Fruit fly (Drosophila melanogaster): Measurements from ENCODE around the gene CG46316.
A peak's percentile ranks its signal among the peaks of the same experiment; 100 is the strongest.

Gene CG46316

dm6 chr3R:24749055-24749992 is 36.7 kb downstream of the CG46316 start, which contains the start of gene tld:
Gene tld, plus strand, starts transcription at chr3R:24749731.
- TF ChIP-seq Clk (GFP tag; optimal IDR thresholded peaks at IDR 0.05) (no peak), CG33017 (tag; optimal IDR thresholded peaks at IDR 0.05) (no peak), ovo (GFP tag; optimal IDR thresholded peaks at IDR 0.05) (no peak), CG7045 (GFP tag; optimal IDR thresholded peaks at IDR 0.05) (no peak), bab1 (GFP tag; optimal IDR thresholded peaks at IDR 0.05) (no peak), CG12768 (GFP tag; optimal IDR thresholded peaks at IDR 0.05) (no peak), CG14711 (tag; optimal IDR thresholded peaks at IDR 0.05) (no peak), kay (GFP tag; ENCODE audit: borderline replicate concordance) (no peak), Mnt (GFP tag; optimal IDR thresholded peaks at IDR 0.05) (no peak), Hr96 (GFP tag; optimal IDR thresholded peaks at IDR 0.05) (no peak)

- no peak for TF ChIP-seq pad (GFP tag; optimal IDR thresholded peaks at IDR 0.05)
- peak; percentile 45 for TF ChIP-seq CG1620 (GFP tag; optimal IDR thresholded peaks at IDR 0.05)
- peak; percentile 12 for TF ChIP-seq CG7101 (tag; optimal IDR thresholded peaks at IDR 0.05)
- no peak for TF ChIP-seq CG7045 (GFP tag; optimal IDR thresholded peaks at IDR 0.05)
- TF ChIP-seq cic (GFP tag; optimal IDR thresholded peaks at IDR 0.05), result no peak
- TF ChIP-seq Clk (GFP tag; optimal IDR thresholded peaks at IDR 0.05), result no peak
- TF ChIP-seq Crg-1 (GFP tag; optimal IDR thresholded peaks at IDR 0.05), result no peak
- no peak for TF ChIP-seq Hr96 (GFP tag; optimal IDR thresholded peaks at IDR 0.05)
- TF ChIP-seq tj (GFP tag; optimal IDR thresholded peaks at IDR 0.05), result no peak
- no peak for TF ChIP-seq CG33017 (tag; optimal IDR thresholded peaks at IDR 0.05)
- no peak for TF ChIP-seq CG12768 (GFP tag; optimal IDR thresholded peaks at IDR 0.05)
- TF ChIP-seq cnc (optimal IDR thresholded peaks at IDR 0.05), result no peak
- TF ChIP-seq CG14711 (tag; optimal IDR thresholded peaks at IDR 0.05), result peak; percentile 17
- no peak for TF ChIP-seq ovo (GFP tag; optimal IDR thresholded peaks at IDR 0.05)
- peak; percentile 42 for TF ChIP-seq CG5204 (GFP tag; optimal IDR thresholded peaks at IDR 0.05)
- TF ChIP-seq CG11617 (GFP tag; optimal IDR thresholded peaks at IDR 0.05), result no peak
- peak; percentile 28 for TF ChIP-seq bab1 (GFP tag; optimal IDR thresholded peaks at IDR 0.05)
- no peak for TF ChIP-seq Mnt (GFP tag; optimal IDR thresholded peaks at IDR 0.05)
- peak; percentile 52 for TF ChIP-seq kay (GFP tag; ENCODE audit: borderline replicate concordance)
- TF ChIP-seq toe (GFP tag; optimal IDR thresholded peaks at IDR 0.05), result peak; percentile 58
Measured at dm6 chr3R:24753561-24754027, 41.0 kb downstream of the CG46316 start, which contains the start of gene asp. Gene asp, plus strand, starts transcription at chr3R:24753849.

- no peak for TF ChIP-seq ovo (GFP tag; optimal IDR thresholded peaks at IDR 0.05)
- TF ChIP-seq CG14711 (tag; optimal IDR thresholded peaks at IDR 0.05), result no peak
- no peak for TF ChIP-seq cnc (optimal IDR thresholded peaks at IDR 0.05)
- no peak for TF ChIP-seq Hr96 (GFP tag; optimal IDR thresholded peaks at IDR 0.05)
- TF ChIP-seq toe (GFP tag; optimal IDR thresholded peaks at IDR 0.05), result no peak
- TF ChIP-seq CG7045 (GFP tag; optimal IDR thresholded peaks at IDR 0.05), result no peak
- no peak for TF ChIP-seq cic (GFP tag; optimal IDR thresholded peaks at IDR 0.05)
- TF ChIP-seq CG11617 (GFP tag; optimal IDR thresholded peaks at IDR 0.05), result no peak
- TF ChIP-seq Clk (GFP tag; optimal IDR thresholded peaks at IDR 0.05), result no peak
- TF ChIP-seq CG1620 (GFP tag; optimal IDR thresholded peaks at IDR 0.05), result no peak
- TF ChIP-seq Mnt (GFP tag; optimal IDR thresholded peaks at IDR 0.05), result no peak
- TF ChIP-seq bab1 (GFP tag; optimal IDR thresholded peaks at IDR 0.05), result no peak
- no peak for TF ChIP-seq pad (GFP tag; optimal IDR thresholded peaks at IDR 0.05)
- TF ChIP-seq tj (GFP tag; optimal IDR thresholded peaks at IDR 0.05), result no peak
- no peak for TF ChIP-seq CG33017 (tag; optimal IDR thresholded peaks at IDR 0.05)
- no peak for TF ChIP-seq kay (GFP tag; ENCODE audit: borderline replicate concordance)
- no peak for TF ChIP-seq CG12768 (GFP tag; optimal IDR thresholded peaks at IDR 0.05)
- no peak for TF ChIP-seq CG5204 (GFP tag; optimal IDR thresholded peaks at IDR 0.05)
- no peak for TF ChIP-seq Crg-1 (GFP tag; optimal IDR thresholded peaks at IDR 0.05)
Measured at dm6 chr3R:24764971-24765370, 52.4 kb downstream of the CG46316 start, which contains the start of gene AstA. Gene AstA, minus strand, starts transcription at chr3R:24765071.

dm6 chr3R:24766684-24767083 is 54.1 kb downstream of the CG46316 start:
- TF ChIP-seq CG7045 (GFP tag; optimal IDR thresholded peaks at IDR 0.05) (no peak), kay (GFP tag; ENCODE audit: borderline replicate concordance) (peak; percentile 21)

Data from whole organism, adult.